Fruit fly (Drosophila melanogaster) S2 (cell line): ENCODE measurements around the gene CG15878.

Source experiments
- CG8478 ChIP-seq: fragments of >200 bp; optimal IDR thresholded peaks from 2 replicates; lab custom pipeline; 2018
- CTCF ChIP-seq, 2 experiments: fragments of >200 bp; optimal IDR thresholded peaks; 2 replicates each; lab custom pipeline; 2018

The CG15878 gene

DNA sequence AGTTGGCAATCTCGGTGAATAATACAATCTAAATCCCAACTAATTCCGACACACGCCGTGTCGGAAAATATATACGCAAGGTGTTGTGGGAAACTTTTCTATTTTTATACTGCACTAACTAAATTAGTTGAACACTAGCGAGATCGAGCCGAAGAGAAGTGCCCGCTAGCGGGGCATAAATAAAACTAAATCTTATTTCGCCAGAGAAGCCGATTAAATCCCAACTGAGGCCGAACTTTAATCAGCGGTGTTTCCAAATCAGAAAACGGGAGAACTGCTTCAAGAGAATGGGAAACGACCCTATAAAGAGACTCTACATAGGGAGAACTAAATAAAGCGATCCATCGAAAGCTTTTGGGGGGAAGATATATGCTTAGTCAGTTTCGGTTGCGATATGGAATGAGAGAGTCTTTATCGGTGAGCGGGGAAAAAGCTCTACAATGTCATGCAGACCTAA is 20.3 kb downstream of the CG15878 start, which contains the start of gene CG5707:
Gene CG5707 (minus strand): TSS at position 228 of the 457 bp plus-strand sequence.
- no peak for TF ChIP-seq CTCF (optimal IDR thresholded peaks at IDR 0.05; lab: Kevin White, UChicago)
- TF ChIP-seq CG8478 (lab: Kevin White, UChicago): peak; percentile 16

DNA sequence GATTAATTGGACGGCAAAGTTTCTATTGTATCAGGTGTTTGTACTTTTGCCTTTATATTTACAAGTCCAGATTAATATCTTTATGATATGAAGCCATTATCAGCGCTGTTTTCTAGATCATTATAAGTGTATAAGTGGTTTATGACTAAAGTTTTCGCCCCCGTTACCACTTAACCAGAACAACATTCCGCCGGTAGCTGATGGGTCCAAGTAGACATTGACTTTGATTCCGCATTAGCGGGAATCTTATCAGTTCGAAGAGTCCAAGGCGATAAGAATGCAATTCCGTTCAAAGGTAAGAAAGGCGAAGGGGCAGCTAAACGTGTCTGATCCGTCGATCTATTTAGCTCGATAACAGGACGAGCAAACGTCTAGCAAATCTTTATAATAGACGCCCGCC is 20.8 kb downstream of the CG15878 start:
- TF ChIP-seq CTCF (optimal IDR thresholded peaks at IDR 0.05; lab: Kevin White, UChicago) (no peak), CG8478 (lab: Kevin White, UChicago) (no peak)

DNA sequence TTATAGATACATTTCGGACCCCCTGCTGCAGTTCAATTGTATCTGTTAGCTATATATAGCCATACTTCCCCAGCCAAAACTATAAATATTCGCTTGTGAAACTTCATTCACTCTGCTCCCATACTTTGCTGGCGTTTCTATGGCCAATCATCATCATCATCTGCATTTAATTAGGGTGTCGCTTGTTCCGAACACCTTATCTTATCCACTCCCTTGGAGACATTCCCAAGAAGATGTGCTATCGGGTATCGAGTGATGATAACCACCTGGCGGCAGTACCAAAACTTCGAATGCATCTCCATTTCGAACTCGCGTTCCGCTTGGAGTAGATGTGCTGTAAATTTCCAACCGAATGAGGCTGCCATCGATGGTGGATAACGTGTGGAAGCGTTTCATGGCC is 26.7 kb downstream of the CG15878 start, which contains the start of gene CG13810:
Gene CG13810 (plus strand): TSS at position 301 of the 400 bp plus-strand sequence.
- TF ChIP-seq CTCF (optimal IDR thresholded peaks at IDR 0.05; lab: Kevin White, UChicago) (no peak), CG8478 (lab: Kevin White, UChicago) (no peak)

DNA sequence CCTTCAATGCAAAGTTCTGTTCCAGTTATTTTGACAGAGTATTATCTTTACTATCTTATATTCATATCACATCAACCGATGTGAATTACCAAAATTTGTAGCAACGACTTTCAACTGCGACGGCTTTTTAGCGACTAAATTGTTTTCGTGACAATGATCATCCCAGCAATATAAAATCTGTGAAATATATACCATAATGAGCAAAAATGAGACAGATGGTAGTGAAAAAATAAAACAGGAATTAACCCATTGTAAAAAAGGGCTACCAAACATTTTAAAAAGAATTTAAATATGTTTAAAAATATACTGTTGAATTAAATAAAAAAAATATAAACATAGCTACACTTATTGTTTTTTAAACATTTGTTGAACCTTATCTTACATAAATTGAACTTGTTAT is 38.1 kb downstream of the CG15878 start, which contains the start of gene CG15820:
Gene CG15820 (minus strand): TSS at position 101 of the 400 bp plus-strand sequence.
- TF ChIP-seq CG8478 (lab: Kevin White, UChicago): no peak
- TF ChIP-seq CTCF (optimal IDR thresholded peaks at IDR 0.05; lab: Kevin White, UChicago): no peak

DNA sequence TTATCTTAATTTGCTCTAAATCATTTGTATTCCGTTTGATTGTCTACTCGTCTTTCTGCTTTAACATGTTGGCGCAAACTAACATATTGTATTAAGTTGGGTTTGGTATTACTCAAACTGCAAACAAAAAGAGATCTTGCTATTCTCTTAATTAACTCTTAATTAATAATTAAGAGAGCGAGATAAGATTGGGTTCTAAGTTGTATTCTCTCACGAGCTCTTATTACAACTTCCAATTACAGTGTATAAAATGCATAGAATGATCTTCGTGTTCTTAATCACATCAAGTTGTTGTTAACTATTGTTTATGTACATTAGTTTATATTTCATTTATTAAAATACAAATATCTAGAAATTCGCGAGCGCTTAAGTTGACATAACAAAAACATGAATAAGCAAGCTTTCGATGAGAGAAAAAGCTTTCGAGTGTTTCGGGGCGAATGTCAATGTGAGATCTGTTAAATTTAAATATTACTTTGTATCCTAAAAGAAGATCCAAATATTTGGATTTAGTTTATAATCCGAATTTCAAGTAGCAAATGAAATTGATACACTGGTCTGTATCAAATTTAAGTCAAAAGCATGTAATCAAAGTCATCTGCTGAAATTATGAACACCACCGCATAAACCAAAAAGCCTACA is 41.3 kb downstream of the CG15878 start, which contains the start of gene CG5704:
Gene CG5704 (minus strand): TSS at position 87 of the 642 bp plus-strand sequence.
- no peak for TF ChIP-seq CTCF (optimal IDR thresholded peaks at IDR 0.05; lab: Kevin White, UChicago)
- TF ChIP-seq CG8478 (lab: Kevin White, UChicago): no peak

DNA sequence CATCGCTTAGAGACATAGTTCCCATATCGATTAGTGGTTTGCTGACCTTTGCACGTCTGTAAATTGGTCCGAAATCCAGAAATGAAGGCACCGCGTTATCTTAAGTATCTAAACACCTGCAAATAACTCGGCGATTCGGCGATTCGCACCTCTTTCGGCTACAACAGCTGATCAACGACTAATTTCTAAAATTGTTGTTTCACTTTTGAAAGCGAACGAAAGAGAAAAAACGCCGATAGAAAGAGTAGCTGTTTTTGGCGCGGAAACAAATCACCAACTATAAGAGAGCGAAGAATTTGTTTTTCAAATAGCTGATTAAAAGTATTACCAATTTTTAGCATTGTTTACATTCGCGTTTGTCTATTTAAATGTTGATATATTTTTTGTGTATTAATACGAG is 43.3 kb downstream of the CG15878 start, which contains the start of gene CG15879:
Gene CG15879 (minus strand): TSS at position 155 of the 400 bp plus-strand sequence.
- TF ChIP-seq CG8478 (lab: Kevin White, UChicago) (no peak), CTCF (optimal IDR thresholded peaks at IDR 0.05; lab: Kevin White, UChicago) (no peak)

DNA sequence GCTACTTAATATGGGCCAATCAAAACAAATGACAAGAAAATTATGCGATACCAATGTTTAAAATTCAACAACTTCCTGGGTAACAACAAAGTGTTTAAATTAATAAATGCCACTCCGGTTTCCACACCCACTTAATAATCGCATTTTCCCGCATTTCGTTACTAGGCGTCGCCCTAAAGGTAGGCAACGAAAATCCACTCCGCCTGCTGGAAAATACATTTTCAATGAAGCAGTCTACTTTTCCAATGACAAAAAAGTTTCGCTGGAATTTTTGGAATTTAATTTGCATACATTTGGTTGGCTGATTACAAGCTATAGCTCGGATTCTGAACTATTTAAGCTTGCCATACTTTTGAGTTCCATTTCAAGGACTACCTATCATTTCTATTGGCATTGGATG is 45.5 kb downstream of the CG15878 start:
- TF ChIP-seq CTCF (optimal IDR thresholded peaks at IDR 0.05; lab: Kevin White, UChicago) (no peak), CG8478 (lab: Kevin White, UChicago) (no peak)

DNA sequence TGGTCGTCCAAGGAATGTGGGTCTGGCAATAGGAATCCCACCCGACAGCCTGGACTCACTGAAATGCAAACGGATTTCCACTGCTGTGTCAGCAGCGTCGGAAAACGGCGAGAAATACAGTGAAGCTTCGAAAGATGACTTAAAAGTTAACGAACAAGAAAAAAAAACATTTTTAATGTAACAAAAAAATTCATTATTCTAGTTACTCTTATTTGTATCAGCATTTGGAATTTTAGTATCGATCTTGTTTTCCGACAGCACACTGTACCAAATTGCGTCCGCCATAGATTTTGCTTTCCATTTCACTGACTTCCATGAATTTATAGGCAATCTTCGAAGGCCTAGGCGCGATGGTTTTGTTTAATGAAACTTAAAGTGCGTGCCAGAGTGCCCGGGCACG is 47.5 kb downstream of the CG15878 start:
- TF ChIP-seq CG8478 (lab: Kevin White, UChicago) (no peak), CTCF (optimal IDR thresholded peaks at IDR 0.05; lab: Kevin White, UChicago) (no peak)

DNA sequence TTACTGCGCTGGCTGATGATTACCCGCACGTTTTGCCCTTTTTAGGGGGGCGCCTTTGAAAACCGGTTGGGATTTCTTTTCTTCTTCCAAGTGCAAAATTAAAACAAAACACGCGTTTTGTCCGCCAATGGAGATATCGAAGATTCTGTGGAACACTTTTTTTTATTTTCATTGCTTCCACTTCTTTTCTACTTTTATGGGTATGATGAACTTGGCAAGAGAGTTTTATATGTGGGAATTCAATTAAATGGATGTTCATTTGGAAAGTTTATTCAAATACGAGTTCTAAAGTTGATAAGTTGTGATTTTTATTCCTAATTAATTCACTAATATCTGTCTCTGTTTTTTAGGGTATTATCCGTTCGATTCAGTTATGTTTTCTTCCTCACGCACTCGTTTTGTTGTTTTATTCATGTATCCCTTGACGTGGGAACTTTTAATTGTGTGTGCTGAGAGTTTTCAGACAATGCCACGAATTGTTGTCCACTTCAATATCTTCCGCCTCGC is 48.2 kb downstream of the CG15878 start:
- TF ChIP-seq CG8478 (lab: Kevin White, UChicago) (no peak), CTCF (optimal IDR thresholded peaks at IDR 0.05; lab: Kevin White, UChicago) (no peak)

DNA sequence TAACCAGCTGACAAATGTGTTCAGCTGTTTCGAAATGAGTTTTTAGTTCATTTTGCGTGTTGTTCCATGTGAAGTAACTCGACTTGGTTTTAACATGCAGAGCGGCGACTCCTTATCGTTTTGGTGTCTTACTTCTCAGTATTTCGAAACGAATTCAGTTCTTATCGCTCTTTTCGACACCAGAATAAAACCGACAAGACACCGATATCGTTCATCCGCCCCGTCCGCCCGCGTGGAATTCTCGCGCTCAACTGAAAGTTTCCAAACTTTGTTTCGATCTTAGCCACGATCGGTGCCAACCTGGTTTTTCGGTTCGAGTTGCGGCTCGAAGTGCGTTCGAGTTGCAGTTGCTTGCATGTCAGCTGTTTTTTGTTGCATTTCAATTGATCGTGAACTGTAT is 48.7 kb downstream of the CG15878 start, which contains the start of gene CG15822:
Gene CG15822 (minus strand): TSS at position 256 of the 400 bp plus-strand sequence.
- TF ChIP-seq CTCF (optimal IDR thresholded peaks at IDR 0.05; lab: Kevin White, UChicago): no peak
- no peak for TF ChIP-seq CG8478 (lab: Kevin White, UChicago)

DNA sequence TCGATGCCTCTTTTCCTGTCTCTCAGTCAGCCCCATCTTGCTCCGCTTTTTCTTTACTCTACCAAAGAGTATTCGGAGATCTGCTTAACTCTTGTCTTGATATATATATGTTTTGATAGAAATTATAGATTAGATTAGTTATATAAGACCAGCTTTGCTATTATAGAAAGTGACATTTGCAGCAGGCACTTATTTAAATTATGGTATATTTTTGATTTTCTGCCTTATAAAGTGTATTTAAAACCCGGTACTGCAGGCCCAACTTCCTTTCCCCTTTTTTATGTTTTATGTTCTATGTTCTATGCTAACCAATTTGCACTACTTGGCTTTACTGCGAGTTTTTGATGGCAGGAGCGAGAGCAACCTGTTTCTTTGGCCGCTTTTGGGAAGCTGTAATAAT is 49.7 kb downstream of the CG15878 start:
- TF ChIP-seq CG8478 (lab: Kevin White, UChicago) (no peak), CTCF (optimal IDR thresholded peaks at IDR 0.05; lab: Kevin White, UChicago) (no peak)

DNA sequence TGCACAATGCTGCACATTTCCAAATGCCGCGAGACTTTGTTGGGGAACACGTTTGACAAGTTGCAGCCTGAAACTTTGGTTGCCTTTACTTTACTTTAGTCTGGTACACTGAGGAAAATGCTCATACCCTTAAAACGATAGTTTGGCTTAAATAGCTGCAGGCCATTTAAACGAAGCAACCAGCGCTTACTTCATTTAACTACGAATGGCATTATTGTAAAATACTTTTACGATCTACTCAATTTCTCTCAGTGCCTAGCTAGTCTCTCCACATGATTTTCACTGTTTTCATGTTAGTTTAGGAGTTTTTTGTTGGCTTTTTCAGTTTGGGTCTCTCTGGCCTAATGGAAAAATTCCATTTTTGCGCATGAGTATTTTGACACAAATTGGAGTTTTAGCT is 50.3 kb downstream of the CG15878 start:
- TF ChIP-seq CTCF (optimal IDR thresholded peaks at IDR 0.05; lab: Kevin White, UChicago) (no peak), CG8478 (lab: Kevin White, UChicago) (no peak)
